Worm (Caenorhabditis elegans) whole organism, late embryonic: ENCODE results near the gene patr-1.

Experiments
- T23F11.4 ChIP-seq: fragments of 200-800 bp; sonication (Bioruptor generic); optimal IDR thresholded peaks from 2 replicates; lab custom pipeline; 2018; ENCODE audit warnings: mild to moderate bottlenecking, missing genetic modification characterization, missing compliant biosample characterization
- ama-1 ChIP-seq: fragments of 150-350 bp; optimal IDR thresholded peaks from 2 replicates; lab custom pipeline; 2014
- ceh-14 ChIP-seq: sonication (generic microtip); optimal IDR thresholded peaks from 2 replicates; lab custom pipeline; 2016; ENCODE audit warnings: missing genotype, missing genetic modification characterization, missing compliant biosample characterization
- ceh-9 ChIP-seq: sonication (generic microtip); optimal IDR thresholded peaks from 2 replicates; lab custom pipeline; 2016; ENCODE audit warnings: mild to moderate bottlenecking, missing genetic modification characterization, inconsistent platforms, missing compliant biosample characterization
- ets-4 ChIP-seq: sonication (generic microtip); optimal IDR thresholded peaks from 2 replicates; lab custom pipeline; 2016; ENCODE audit warnings: missing genetic modification characterization, missing compliant biosample characterization
- eyg-1 ChIP-seq: sonication (generic microtip); optimal IDR thresholded peaks from 2 replicates; lab custom pipeline; 2016; ENCODE audit warnings: missing genotype, missing genetic modification characterization, missing compliant biosample characterization
- fkh-10 ChIP-seq: fragments of 150-350 bp; optimal IDR thresholded peaks from 2 replicates; lab custom pipeline; 2014; ENCODE audit warnings: missing biosample characterization, missing genetic modification reagents, missing genetic modification characterization
- nfya-1 ChIP-seq: sonication (generic microtip); optimal IDR thresholded peaks from 2 replicates; lab custom pipeline; 2017; ENCODE audit warnings: missing genetic modification characterization, mild to moderate bottlenecking, missing compliant biosample characterization, antibody characterized with exemption, moderate library complexity
- nhr-11 ChIP-seq: fragments of 150-350 bp; optimal IDR thresholded peaks from 2 replicates; lab custom pipeline; 2014; ENCODE audit warnings: missing biosample characterization, missing genetic modification characterization
- odd-2 ChIP-seq: sonication (generic microtip); optimal IDR thresholded peaks from 2 replicates; lab custom pipeline; 2017; ENCODE audit warnings: antibody characterized with exemption, mild to moderate bottlenecking, missing genetic modification characterization, missing compliant biosample characterization
- syd-9 ChIP-seq: sonication (generic microtip); optimal IDR thresholded peaks from 2 replicates; lab custom pipeline; 2016; ENCODE audit warnings: mild to moderate bottlenecking, missing genetic modification characterization, moderate library complexity, missing compliant biosample characterization
- zip-5 ChIP-seq: sonication (generic microtip); optimal IDR thresholded peaks from 2 replicates; lab custom pipeline; 2016; ENCODE audit warnings: missing genetic modification characterization, missing compliant biosample characterization

DNA sequence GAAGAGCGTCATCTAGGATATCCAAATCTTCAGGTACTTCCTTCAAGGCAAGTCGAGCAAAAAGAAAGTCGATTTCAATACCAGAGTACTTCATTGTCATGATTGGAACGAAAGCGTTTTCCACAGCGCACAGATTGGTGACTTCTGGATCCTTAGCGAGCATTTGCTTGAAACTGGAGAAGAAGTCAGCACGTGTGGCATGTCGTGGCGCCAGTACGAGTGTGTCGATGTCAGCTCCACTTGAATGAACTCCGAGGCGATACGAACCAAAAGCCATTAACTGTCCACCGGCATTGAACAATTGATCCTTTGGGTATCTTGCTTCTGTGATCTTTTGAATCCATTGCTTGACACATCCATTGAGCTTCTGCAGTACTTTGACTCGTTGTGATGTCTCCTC is 38.3 kb upstream of the patr-1 start:
- TF ChIP-seq ama-1 (lab: Kevin White, UChicago) = no peak
- no peak for TF ChIP-seq odd-2 (tag; lab: Kevin White, UChicago)
- no peak for TF ChIP-seq T23F11.4 (GFP tag; lab: Kevin White, UChicago)
- TF ChIP-seq nhr-11 (tag; lab: Kevin White, UChicago) = no peak
- no peak for TF ChIP-seq nfya-1 (tag; lab: Kevin White, UChicago)
- TF ChIP-seq zip-5 (tag; lab: Kevin White, UChicago) = no peak
- TF ChIP-seq ceh-9 (tag; lab: Kevin White, UChicago) = no peak
- TF ChIP-seq eyg-1 (tag; lab: Kevin White, UChicago) = no peak
- no peak for TF ChIP-seq ceh-14
- no peak for TF ChIP-seq ets-4 (tag; lab: Kevin White, UChicago)
- no peak for TF ChIP-seq syd-9 (tag; lab: Kevin White, UChicago)
- TF ChIP-seq fkh-10 (GFP tag; lab: Kevin White, UChicago) = no peak
